Worm (Caenorhabditis elegans) whole organism, young adult: Measurements from ENCODE around the gene pccb-1.

Source experiments
- B0336.3 ChIP-seq: fragments of 200-800 bp; sonication (Bioruptor generic); IDR thresholded peaks from 2 replicates; pipeline ENCODE4 v1.3.6; 2022; ENCODE audit warnings: missing genetic modification characterization, missing compliant biosample characterization
- C06A6.2 ChIP-seq: fragments of 200-800 bp; sonication (Bioruptor generic); conservative IDR thresholded peaks from 2 replicates; pipeline ENCODE4 v1.3.6; 2022; ENCODE audit warnings: missing genetic modification characterization, missing compliant biosample characterization
- D2030.7 ChIP-seq: fragments of 200-800 bp; sonication (Bioruptor generic); IDR thresholded peaks from 2 replicates; pipeline ENCODE4 v1.3.6; 2022; ENCODE audit warnings: missing genetic modification reagents, missing genetic modification characterization, missing compliant biosample characterization
- F22D6.2 ChIP-seq: sonication (generic microtip); optimal IDR thresholded peaks from 2 replicates; lab custom pipeline; 2016; ENCODE audit warnings: mild to moderate bottlenecking, missing genetic modification characterization, missing compliant biosample characterization
- F49E8.2 ChIP-seq: sonication (generic microtip); optimal IDR thresholded peaks from 3 replicates; lab custom pipeline; 2017; ENCODE audit warnings: missing genetic modification characterization, mild to moderate bottlenecking, missing compliant biosample characterization, antibody characterized with exemption, moderate library complexity; ENCODE audit not compliant: insufficient read depth
- K11D2.4 ChIP-seq: fragments of 200-800 bp; sonication (Bioruptor generic); IDR thresholded peaks from 2 replicates; pipeline ENCODE4 v1.3.6; 2022; ENCODE audit warnings: missing genetic modification reagents, missing genetic modification characterization, missing compliant biosample characterization
- Y53G8AR.9 ChIP-seq: fragments of 200-800 bp; sonication (Bioruptor generic); conservative IDR thresholded peaks from 2 replicates; pipeline ENCODE4 v1.3.6; 2022; ENCODE audit warnings: missing genetic modification reagents, missing genetic modification characterization, missing compliant biosample characterization
- ama-1 ChIP-seq, 3 experiments: fragments of 150-350 bp in 1 of 3; sonication (generic microtip) in 2 of 3; optimal IDR thresholded peaks; 2 replicates each; lab custom pipeline; 2014 to 2018; ENCODE audit warnings: missing biosample characterization in 2 of 3, missing genetic modification characterization in 2 of 3, missing genetic modification reagents in 2 of 3
- attf-6 ChIP-seq: fragments of 200-800 bp; sonication (Bioruptor generic); IDR thresholded peaks from 2 replicates; pipeline ENCODE4 v1.3.6; 2022; ENCODE audit warnings: missing genetic modification reagents, missing genetic modification characterization, missing compliant biosample characterization
- cebp-1 ChIP-seq, 2 experiments: fragments of 200-800 bp in 1 of 2; sonication (Bioruptor generic) in 1 of 2; sonication (generic microtip) in 1 of 2; IDR thresholded peaks in 1 of 2; optimal IDR thresholded peaks in 1 of 2; 2 replicates each; pipeline versions ENCODE4 v1.3.6 to Lab custom; 2017 to 2022; ENCODE audit warnings: missing compliant biosample characterization in 2 of 2, missing genetic modification characterization in 2 of 2, mild to moderate bottlenecking in 1 of 2, missing genetic modification reagents in 1 of 2, moderate library complexity in 1 of 2
- egl-44 ChIP-seq: fragments of 200-800 bp; sonication (Bioruptor generic); IDR thresholded peaks from 2 replicates; pipeline ENCODE4 v1.3.6; 2022; ENCODE audit warnings: missing genetic modification reagents, missing genetic modification characterization, missing compliant biosample characterization
- egrh-3 ChIP-seq: fragments of 200-800 bp; sonication (Bioruptor generic); IDR thresholded peaks from 2 replicates; pipeline ENCODE4 v1.3.6; 2022; ENCODE audit warnings: missing genetic modification reagents, missing genetic modification characterization, missing compliant biosample characterization
- him-1 ChIP-seq: sonication (generic microtip); optimal IDR thresholded peaks from 2 replicates; lab custom pipeline; 2016; ENCODE audit warnings: missing genotype, missing genetic modification reagents, missing genetic modification characterization, missing compliant biosample characterization
- hlh-12 ChIP-seq: sonication (generic microtip); optimal IDR thresholded peaks from 2 replicates; lab custom pipeline; 2016; ENCODE audit warnings: missing genetic modification characterization, missing compliant biosample characterization
- hsf-1 ChIP-seq: fragments of 200-800 bp; sonication (Bioruptor generic); IDR thresholded peaks from 2 replicates; pipeline ENCODE4 v1.3.6; 2022; ENCODE audit warnings: missing genetic modification reagents, missing genetic modification characterization, missing compliant biosample characterization
- let-607 ChIP-seq, 2 experiments: fragments of 200-800 bp in 1 of 2; sonication (Bioruptor generic) in 1 of 2; sonication (generic microtip) in 1 of 2; optimal IDR thresholded peaks; 2 replicates each; lab custom pipeline; 2016 to 2018; ENCODE audit warnings: mild to moderate bottlenecking in 2 of 2, missing compliant biosample characterization in 2 of 2, missing genetic modification characterization in 2 of 2, moderate library complexity in 2 of 2, missing genotype in 1 of 2
- lin-26 ChIP-seq: fragments of 200-800 bp; sonication (Bioruptor generic); IDR thresholded peaks from 2 replicates; pipeline ENCODE4 v1.3.6; 2022; ENCODE audit warnings: missing genetic modification reagents, missing genetic modification characterization, missing compliant biosample characterization
- lin-35 ChIP-seq, 3 experiments: fragments of 150-350 bp in 2 of 3; sonication (generic microtip) in 1 of 3; optimal IDR thresholded peaks; 2 replicates each; lab custom pipeline; 2014 to 2018; ENCODE audit warnings: missing biosample characterization in 3 of 3, missing genetic modification characterization in 3 of 3, missing genetic modification reagents in 3 of 3
- lin-40 ChIP-seq: sonication (generic microtip); optimal IDR thresholded peaks from 2 replicates; lab custom pipeline; 2016; ENCODE audit warnings: missing genetic modification characterization, mild to moderate bottlenecking, missing compliant biosample characterization, missing genotype, missing genetic modification reagents
- madf-3 ChIP-seq: fragments of 200-800 bp; sonication (Bioruptor generic); IDR thresholded peaks from 2 replicates; pipeline ENCODE4 v1.3.6; 2022; ENCODE audit warnings: missing genetic modification reagents, missing genetic modification characterization, missing compliant biosample characterization
- mcd-1 ChIP-seq: fragments of 200-800 bp; sonication (Bioruptor generic); IDR thresholded peaks from 2 replicates; pipeline ENCODE4 v1.3.6; 2022; ENCODE audit warnings: missing genetic modification reagents, missing genetic modification characterization, missing compliant biosample characterization
- mxl-1 ChIP-seq: sonication (generic microtip); optimal IDR thresholded peaks from 2 replicates; lab custom pipeline; 2016; ENCODE audit warnings: missing genetic modification characterization, missing compliant biosample characterization
- nfyb-1 ChIP-seq: fragments of 200-800 bp; sonication (Bioruptor generic); IDR thresholded peaks from 2 replicates; pipeline ENCODE4 v1.3.6; 2022; ENCODE audit warnings: missing genetic modification reagents, missing genetic modification characterization, missing compliant biosample characterization
- nhr-80 ChIP-seq: sonication (generic microtip); optimal IDR thresholded peaks from 2 replicates; lab custom pipeline; 2016; ENCODE audit warnings: missing genetic modification characterization, missing compliant biosample characterization
- rcor-1 ChIP-seq: fragments of 200-800 bp; sonication (Bioruptor generic); IDR thresholded peaks from 2 replicates; pipeline ENCODE4 v1.3.6; 2022; ENCODE audit warnings: missing genetic modification reagents, missing genetic modification characterization, missing compliant biosample characterization
- sptf-2 ChIP-seq: fragments of 200-800 bp; sonication (Bioruptor generic); optimal IDR thresholded peaks from 2 replicates; lab custom pipeline; 2018; ENCODE audit warnings: mild to moderate bottlenecking, missing genetic modification characterization, missing compliant biosample characterization
- tbp1 ChIP-seq: fragments of 200-800 bp; sonication (Bioruptor generic); optimal IDR thresholded peaks from 2 replicates; lab custom pipeline; 2018; ENCODE audit warnings: mild to moderate bottlenecking, missing genetic modification characterization, missing compliant biosample characterization
- zfh-2 ChIP-seq: fragments of 200-800 bp; sonication (Bioruptor generic); conservative IDR thresholded peaks from 2 replicates; pipeline ENCODE4 v1.3.6; 2022; ENCODE audit warnings: missing genetic modification reagents, missing genetic modification characterization, missing compliant biosample characterization
- ztf-18 ChIP-seq: sonication (generic microtip); optimal IDR thresholded peaks from 2 replicates; lab custom pipeline; 2016; ENCODE audit warnings: missing genotype, mild to moderate bottlenecking, missing genetic modification characterization, missing compliant biosample characterization
- ztf-3 ChIP-seq: fragments of 200-800 bp; sonication (Bioruptor generic); optimal IDR thresholded peaks from 2 replicates; lab custom pipeline; 2018; ENCODE audit warnings: mild to moderate bottlenecking, missing genetic modification characterization, missing compliant biosample characterization

The pccb-1 gene

DNA sequence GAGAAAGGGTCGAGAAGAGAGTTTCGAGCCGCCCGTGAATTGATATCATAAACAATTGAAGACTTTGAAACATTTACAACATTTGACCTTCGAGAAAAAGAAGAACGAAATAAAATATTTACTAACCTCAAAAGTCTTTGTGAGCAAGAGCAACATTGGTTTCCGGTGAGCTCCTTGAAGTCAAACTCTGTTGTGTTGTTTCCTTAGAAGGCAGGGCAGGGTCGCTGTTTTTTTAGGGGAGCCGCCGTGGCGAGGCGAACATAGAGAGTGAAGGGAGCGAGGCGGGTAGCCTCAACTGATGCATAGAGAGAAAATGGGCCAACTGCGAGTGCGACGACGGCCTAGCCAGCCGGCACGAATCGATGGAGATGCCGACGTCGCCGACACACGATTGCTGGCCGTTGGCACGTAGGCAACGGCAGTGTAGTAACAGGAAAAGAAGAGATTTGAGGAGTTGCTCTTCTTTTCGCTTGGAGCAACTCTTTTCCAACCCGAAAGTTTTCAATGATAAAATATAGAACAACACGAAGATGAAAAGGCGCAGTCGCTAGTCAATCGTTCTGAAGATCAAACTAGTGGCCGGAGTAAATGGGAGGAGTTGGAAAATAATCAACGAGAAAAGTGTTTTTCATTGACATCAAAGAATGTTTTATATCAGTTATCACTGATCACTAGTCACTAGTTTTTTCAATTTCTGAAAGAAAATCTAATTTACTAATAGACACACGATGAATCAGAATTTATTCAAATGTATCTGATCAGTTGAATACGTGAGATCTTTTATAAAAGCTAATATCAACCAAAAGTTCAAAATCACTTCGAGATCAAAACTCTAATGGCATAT lies 26.9 kb downstream of the pccb-1 start, which contains the start of gene mai-1:
TSS of gene mai-1 (minus strand) at position 557 of the 844 bp plus-strand sequence.
- TF ChIP-seq egrh-3 (GFP tag; lab: Robert Waterston, UW) = peak; percentile 65
- TF ChIP-seq attf-6 = 0 out of 2 replicates have a peak, but pooled peaks have one; percentile 15
- TF ChIP-seq mcd-1 = peak; percentile 64
- no peak for TF ChIP-seq cebp-1 (GFP tag; IDR thresholded peaks at IDR 0.05; lab: Robert Waterston, UW)
- TF ChIP-seq cebp-1 (tag; optimal IDR thresholded peaks at IDR 0.05; lab: Kevin White, UChicago) = peak; percentile 17
- TF ChIP-seq madf-3 (GFP tag; lab: Robert Waterston, UW) = 0 out of 2 replicates have a peak, but pooled peaks have one; percentile 35
- peak; percentile 39 for TF ChIP-seq lin-40
- TF ChIP-seq B0336.3 (GFP tag; lab: Robert Waterston, UW) = 0 out of 2 replicates have a peak, but pooled peaks have one; percentile 30
- peak; percentile 28 for TF ChIP-seq ztf-18 (tag; lab: Kevin White, UChicago)
- TF ChIP-seq K11D2.4 = peak; percentile 36; the same call in 1 of the 2 replicates
- no peak for TF ChIP-seq lin-35 (GFP tag; optimal IDR thresholded peaks at IDR 0.05; lab: Kevin White, UChicago)
- TF ChIP-seq him-1 (tag; lab: Kevin White, UChicago) = no peak
- no peak for TF ChIP-seq sptf-2 (GFP tag; lab: Kevin White, UChicago)
- peak; percentile 59 for TF ChIP-seq lin-26 (GFP tag; lab: Robert Waterston, UW)
- 0 out of 2 replicates have a peak, but pooled peaks have one; percentile 37 for TF ChIP-seq egl-44 (GFP tag; lab: Robert Waterston, UW)
- TF ChIP-seq ztf-3 (GFP tag; lab: Kevin White, UChicago) = no peak
- TF ChIP-seq ama-1 (optimal IDR thresholded peaks at IDR 0.05; lab: Kevin White, UChicago) = peak; percentile 61
- TF ChIP-seq ama-1 (GFP tag; optimal IDR thresholded peaks at IDR 0.05; lab: Kevin White, UChicago) = no peak
- TF ChIP-seq zfh-2 (GFP tag; lab: Robert Waterston, UW) = peak; percentile 92
- TF ChIP-seq, all 124 proteins: peak for 13

- TF ChIP-seq ztf-18 (tag; lab: Kevin White, UChicago) (no peak), D2030.7 (GFP tag; lab: Robert Waterston, UW) (no peak), hsf-1 (GFP tag; lab: Robert Waterston, UW) (peak; percentile 56; the same call in 1 of the 2 replicates), tbp1 (GFP tag; lab: Kevin White, UChicago) (peak; percentile 5), C06A6.2 (GFP tag; lab: Robert Waterston, UW) (no peak), rcor-1 (GFP tag; lab: Robert Waterston, UW) (no peak), cebp-1 (GFP tag; IDR thresholded peaks at IDR 0.05; lab: Robert Waterston, UW) (no peak), cebp-1 (tag; optimal IDR thresholded peaks at IDR 0.05; lab: Kevin White, UChicago) (peak; percentile 10), hlh-12 (tag; lab: Kevin White, UChicago) (no peak), let-607 (tag; optimal IDR thresholded peaks at IDR 0.05; lab: Kevin White, UChicago) (peak in 1 of 2 experiments; percentile 6), mxl-1 (tag; lab: Kevin White, UChicago) (no peak), F49E8.2 (no peak), lin-40 (peak; percentile 62), F22D6.2 (no peak), nfyb-1 (GFP tag; lab: Robert Waterston, UW) (0 out of 2 replicates have a peak, but pooled peaks have one; percentile 24), Y53G8AR.9 (GFP tag; lab: Robert Waterston, UW) (0 out of 2 replicates have a peak, but pooled peaks have one; percentile 50), ama-1 (optimal IDR thresholded peaks at IDR 0.05; lab: Kevin White, UChicago) (peak; percentile 11), ama-1 (GFP tag; optimal IDR thresholded peaks at IDR 0.05; lab: Kevin White, UChicago) (no peak), nhr-80 (tag; lab: Kevin White, UChicago) (peak; percentile 48)
- TF ChIP-seq, all 124 proteins: peak for 9
Observed at ce11 chrX:3117204-3117603, 27.9 kb downstream of the pccb-1 start.
